Worm (Caenorhabditis elegans): ENCODE results near the gene lgc-13.

Gene lgc-13

DNA sequence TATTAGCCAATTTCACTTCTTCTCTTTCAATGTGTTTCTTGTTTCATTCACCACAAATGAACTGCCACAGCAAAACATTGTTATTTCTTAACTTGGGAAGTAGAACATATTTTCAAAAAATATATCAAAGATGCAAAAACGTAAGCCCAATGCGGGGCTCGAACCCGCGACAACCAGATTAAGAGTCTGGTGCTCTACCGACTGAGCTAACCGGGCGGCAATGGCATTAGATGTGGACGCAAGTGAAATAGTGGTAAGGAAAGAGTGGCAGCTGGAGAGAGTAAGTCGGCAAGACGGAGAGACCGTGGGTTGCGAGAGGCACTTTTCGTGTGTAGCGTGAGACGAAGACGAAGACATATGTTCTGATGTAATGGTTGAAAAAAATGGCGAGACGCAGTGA lies 3.0 kb upstream of the lgc-13 start (continued):
- TF ChIP-seq sem-4 (tag; optimal IDR thresholded peaks at IDR 0.05) (peak; percentile 72), unc-55 (GFP tag; optimal IDR thresholded peaks at IDR 0.05) (peak; percentile 77), fos-1 (tag; optimal IDR thresholded peaks at IDR 0.05) (peak; percentile 66), nhr-25 (tag; optimal IDR thresholded peaks at IDR 0.05) (no peak), nhr-12 (tag; optimal IDR thresholded peaks at IDR 0.05) (peak; percentile 46)

DNA sequence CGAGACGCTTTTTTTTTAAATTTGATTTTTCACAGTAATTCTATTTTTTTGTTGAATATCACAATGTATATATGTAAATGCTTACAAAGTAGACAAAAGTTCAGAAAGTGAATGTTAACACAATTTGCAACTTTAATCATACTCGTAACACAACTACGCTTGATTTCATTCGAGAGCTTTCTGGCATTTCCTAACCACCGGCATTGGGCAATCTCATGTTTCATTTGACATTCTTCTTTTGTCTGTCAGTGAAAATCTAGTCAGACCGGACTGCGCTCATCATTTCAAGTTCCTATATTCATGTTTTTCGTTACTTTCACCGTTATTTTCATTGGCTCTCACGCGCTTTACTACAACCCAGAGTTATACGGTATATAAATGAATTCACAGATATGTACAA lies 2.2 kb downstream of the lgc-13 start, which contains the start of gene lgc-14:
TSS of gene lgc-14 (plus strand) at position 301 of the 400 bp plus-strand sequence.
- TF ChIP-seq nhr-6 (tag; optimal IDR thresholded peaks at IDR 0.05) (no peak), lin-39 (tag; optimal IDR thresholded peaks at IDR 0.05) (no peak), C34F6.9 (tag; optimal IDR thresholded peaks at IDR 0.05) (no peak), R02D3.7 (tag; optimal IDR thresholded peaks at IDR 0.05) (no peak), unc-55 (GFP tag; optimal IDR thresholded peaks at IDR 0.05) (no peak), mbf-1 (tag; optimal IDR thresholded peaks at IDR 0.05) (no peak), unc-62 (GFP tag; optimal IDR thresholded peaks at IDR 0.05) (no peak), ztf-4 (tag; optimal IDR thresholded peaks at IDR 0.05) (no peak), nhr-21 (tag; optimal IDR thresholded peaks at IDR 0.05) (no peak), zag-1 (tag; optimal IDR thresholded peaks at IDR 0.05) (no peak), ceh-16 (tag; optimal IDR thresholded peaks at IDR 0.05) (no peak), nhr-237 (tag; optimal IDR thresholded peaks at IDR 0.05) (no peak), ztf-1 (GFP tag; conservative IDR thresholded peaks at IDR 0.05) (no peak), dmd-4 (tag; optimal IDR thresholded peaks at IDR 0.05) (no peak), aly-2 (tag; optimal IDR thresholded peaks at IDR 0.05) (no peak), ZK546.5 (tag; optimal IDR thresholded peaks at IDR 0.05) (no peak)

DNA sequence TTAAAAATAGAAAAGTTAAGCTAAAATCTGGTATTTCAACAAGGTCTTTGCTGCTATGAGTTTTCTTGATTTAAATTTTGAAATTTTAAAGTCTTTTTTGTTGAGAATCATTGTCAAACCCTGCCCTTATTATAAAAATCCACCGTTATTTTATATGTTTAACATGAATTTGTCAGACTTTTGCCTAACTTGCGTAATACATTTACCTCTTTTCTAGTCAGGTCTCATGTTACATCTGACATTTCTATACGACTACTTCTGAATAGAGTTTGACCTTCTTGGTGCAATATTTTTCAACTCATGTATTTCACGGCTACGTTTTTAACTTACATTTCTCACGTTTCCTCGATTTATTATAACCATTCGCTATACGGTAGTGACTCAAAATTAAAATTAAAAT lies 5.1 kb downstream of the lgc-13 start, which contains the start of gene lgc-15:
TSS of gene lgc-15 (plus strand) at position 301 of the 400 bp plus-strand sequence.
- TF ChIP-seq nhr-129 (tag; optimal IDR thresholded peaks at IDR 0.05) (no peak), peb-1 (tag; optimal IDR thresholded peaks at IDR 0.05) (no peak), zag-1 (tag; optimal IDR thresholded peaks at IDR 0.05) (no peak), lin-39 (tag; optimal IDR thresholded peaks at IDR 0.05) (no peak), ZK546.5 (tag; optimal IDR thresholded peaks at IDR 0.05) (no peak), egl-27 (tag; optimal IDR thresholded peaks at IDR 0.05) (no peak), dmd-4 (tag; optimal IDR thresholded peaks at IDR 0.05) (no peak), gmeb-1 (tag; optimal IDR thresholded peaks at IDR 0.05) (no peak), aly-2 (tag; optimal IDR thresholded peaks at IDR 0.05) (no peak), ztf-4 (tag; optimal IDR thresholded peaks at IDR 0.05) (no peak), unc-55 (GFP tag; optimal IDR thresholded peaks at IDR 0.05) (no peak), ceh-16 (tag; optimal IDR thresholded peaks at IDR 0.05) (no peak), mab-5 (tag; optimal IDR thresholded peaks at IDR 0.05) (no peak), ztf-1 (GFP tag; conservative IDR thresholded peaks at IDR 0.05) (no peak), nhr-6 (tag; optimal IDR thresholded peaks at IDR 0.05) (no peak)

DNA sequence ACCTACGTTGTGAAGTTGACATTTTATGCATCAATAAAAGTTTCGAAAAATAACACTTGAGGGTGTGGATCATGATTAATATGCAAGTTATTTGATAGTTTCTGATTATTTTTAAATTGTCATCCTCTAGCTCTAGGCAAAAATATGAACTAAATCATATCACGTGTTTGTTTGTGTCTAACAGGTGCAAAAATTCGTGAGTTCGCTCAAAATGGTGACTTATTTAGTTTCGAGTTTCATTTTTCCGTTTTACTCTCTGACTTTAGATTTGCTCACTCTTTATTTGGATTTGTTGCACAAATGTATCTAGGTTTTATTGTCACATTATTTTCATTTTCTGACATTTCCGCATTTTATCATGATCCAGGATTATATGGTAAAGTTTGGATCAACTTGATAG lies 9.4 kb downstream of the lgc-13 start, which contains the start of gene lgc-16:
TSS of gene lgc-16 (plus strand) at position 301 of the 400 bp plus-strand sequence.
- no peak for TF ChIP-seq sma-9 (GFP tag; optimal IDR thresholded peaks at IDR 0.05)
- TF ChIP-seq sma-9 (tag; optimal IDR thresholded peaks at IDR 0.05), result no peak
- TF ChIP-seq nhr-12 (tag; optimal IDR thresholded peaks at IDR 0.05), result no peak
- TF ChIP-seq nhr-6 (tag; optimal IDR thresholded peaks at IDR 0.05), result no peak
- TF ChIP-seq peb-1 (tag; optimal IDR thresholded peaks at IDR 0.05), result no peak
- TF ChIP-seq elt-1 (tag; optimal IDR thresholded peaks at IDR 0.05), result no peak
- TF ChIP-seq dmd-4 (tag; optimal IDR thresholded peaks at IDR 0.05), result no peak
- no peak for TF ChIP-seq nhr-129 (tag; optimal IDR thresholded peaks at IDR 0.05)
- TF ChIP-seq lin-11 (tag; optimal IDR thresholded peaks at IDR 0.05), result no peak
- TF ChIP-seq nhr-23 (tag; optimal IDR thresholded peaks at IDR 0.05), result no peak
- TF ChIP-seq unc-55 (GFP tag; optimal IDR thresholded peaks at IDR 0.05), result no peak
- no peak for TF ChIP-seq gmeb-1 (tag; optimal IDR thresholded peaks at IDR 0.05)
- no peak for TF ChIP-seq lin-13 (GFP tag; optimal IDR thresholded peaks at IDR 0.05)
- no peak for TF ChIP-seq nhr-237 (tag; optimal IDR thresholded peaks at IDR 0.05)

DNA sequence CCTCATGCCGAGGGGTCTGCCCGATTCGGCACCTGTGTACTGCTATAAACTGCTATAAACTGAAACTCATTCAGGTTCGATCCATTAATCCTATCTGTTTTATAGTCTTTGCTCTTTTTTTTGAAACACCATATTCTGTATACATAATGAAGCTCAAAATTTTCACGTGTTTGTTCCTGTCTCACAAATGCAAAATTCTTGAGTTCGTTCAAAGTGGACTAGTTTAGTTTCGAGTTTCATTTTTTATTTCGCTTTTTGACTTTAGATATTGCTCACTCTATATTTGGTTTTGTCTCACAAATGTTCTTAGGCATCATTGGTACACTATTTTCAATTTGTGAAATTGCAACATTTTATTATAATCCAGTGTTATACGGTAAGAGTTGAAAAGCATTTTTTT lies 12.3 kb downstream of the lgc-13 start, which contains the start of gene lgc-17:
TSS of gene lgc-17 (plus strand) at position 301 of the 400 bp plus-strand sequence.
- TF ChIP-seq lsy-2 (tag; optimal IDR thresholded peaks at IDR 0.05) (no peak), ceh-16 (tag; optimal IDR thresholded peaks at IDR 0.05) (no peak), mdl-1 (tag; optimal IDR thresholded peaks at IDR 0.05) (no peak), lin-11 (tag; optimal IDR thresholded peaks at IDR 0.05) (no peak), nhr-11 (tag; optimal IDR thresholded peaks at IDR 0.05) (no peak), unc-39 (tag; optimal IDR thresholded peaks at IDR 0.05) (no peak), sem-4 (tag; optimal IDR thresholded peaks at IDR 0.05) (no peak), blmp-1 (tag; optimal IDR thresholded peaks at IDR 0.05; ENCODE audit: insufficient read depth) (no peak), nhr-23 (tag; optimal IDR thresholded peaks at IDR 0.05) (no peak)
